Worm (Caenorhabditis elegans): Measurements from ENCODE around the gene sre-43.

sre-43 gene

ce11 chrII:13976161-13976560, 7.3 kb upstream of the sre-43 start, which contains the start of gene Y39G8B.2 (continued):
- TF ChIP-seq pat-9 (tag; optimal IDR thresholded peaks at IDR 0.05) (peak; percentile 8), che-1 (tag; optimal IDR thresholded peaks at IDR 0.05) (no peak), sox-4 (tag; optimal IDR thresholded peaks at IDR 0.05) (peak; percentile 30), K09A11.1 (tag; optimal IDR thresholded peaks at IDR 0.05; ENCODE audit: insufficient read depth) (peak; percentile 33), pros-1 (tag; optimal IDR thresholded peaks at IDR 0.05) (peak; percentile 36), syd-9 (tag; optimal IDR thresholded peaks at IDR 0.05) (peak; percentile 52), pag-3 (tag; optimal IDR thresholded peaks at IDR 0.05; ENCODE audit: borderline replicate concordance) (peak; percentile 12), sdc-2 (tag; optimal IDR thresholded peaks at IDR 0.05) (peak; percentile 9), K02D7.2 (tag; optimal IDR thresholded peaks at IDR 0.05) (no peak), nfya-1 (tag; optimal IDR thresholded peaks at IDR 0.05) (peak; percentile 81), ceh-30 (tag; optimal IDR thresholded peaks at IDR 0.05) (peak; percentile 1), ceh-14 (tag; optimal IDR thresholded peaks at IDR 0.05) (peak; percentile 55), tbx-2 (tag; optimal IDR thresholded peaks at IDR 0.05) (peak; percentile 69), ceh-6 (GFP tag; optimal IDR thresholded peaks at IDR 0.05) (peak; percentile 34), gmeb-2 (tag; optimal IDR thresholded peaks at IDR 0.05) (peak; percentile 20), ceh-2 (tag; optimal IDR thresholded peaks at IDR 0.05) (no peak)

- TF ChIP-seq dve-1 (tag; optimal IDR thresholded peaks at IDR 0.05), result peak; percentile 45
- TF ChIP-seq unc-86 (tag; optimal IDR thresholded peaks at IDR 0.05), result no peak
- TF ChIP-seq zip-5 (tag; optimal IDR thresholded peaks at IDR 0.05), result no peak
- TF ChIP-seq npax-4 (tag; optimal IDR thresholded peaks at IDR 0.05), result no peak
- no peak for TF ChIP-seq sox-4 (tag; optimal IDR thresholded peaks at IDR 0.05)
- TF ChIP-seq fkh-10 (GFP tag; optimal IDR thresholded peaks at IDR 0.05), result no peak
- TF ChIP-seq C08G9.2 (tag; optimal IDR thresholded peaks at IDR 0.05), result no peak
Observed at ce11 chrII:13974136-13974535, 5.3 kb upstream of the sre-43 start.

ce11 chrII:13973514-13973913, 4.6 kb upstream of the sre-43 start, which contains the start of gene Y39G8B.1:
TSS of gene Y39G8B.1 (minus strand) at chrII:13973812.
- TF ChIP-seq pat-9 (tag; optimal IDR thresholded peaks at IDR 0.05) (no peak), ceh-24 (tag; optimal IDR thresholded peaks at IDR 0.05) (no peak), C38D4.7 (GFP tag; optimal IDR thresholded peaks at IDR 0.05) (no peak), ceh-14 (tag; optimal IDR thresholded peaks at IDR 0.05) (no peak), hlh-6 (tag; optimal IDR thresholded peaks at IDR 0.05) (no peak), ets-4 (tag; optimal IDR thresholded peaks at IDR 0.05) (no peak), ceh-2 (tag; optimal IDR thresholded peaks at IDR 0.05) (no peak), eyg-1 (tag; optimal IDR thresholded peaks at IDR 0.05) (no peak), pax-1 (tag; optimal IDR thresholded peaks at IDR 0.05) (no peak), gmeb-2 (tag; optimal IDR thresholded peaks at IDR 0.05) (no peak), pag-3 (tag; optimal IDR thresholded peaks at IDR 0.05; ENCODE audit: borderline replicate concordance) (no peak), dve-1 (tag; optimal IDR thresholded peaks at IDR 0.05) (no peak), hlh-30 (tag; optimal IDR thresholded peaks at IDR 0.05; ENCODE audit: insufficient read depth) (no peak), ceh-6 (GFP tag; optimal IDR thresholded peaks at IDR 0.05) (no peak), pha-4 (tag; optimal IDR thresholded peaks at IDR 0.05) (no peak)

- no peak for TF ChIP-seq K02D7.2 (tag; optimal IDR thresholded peaks at IDR 0.05)
- TF ChIP-seq eyg-1 (tag; optimal IDR thresholded peaks at IDR 0.05), result no peak
- no peak for TF ChIP-seq ceh-24 (tag; optimal IDR thresholded peaks at IDR 0.05)
- no peak for TF ChIP-seq npax-4 (tag; optimal IDR thresholded peaks at IDR 0.05)
- TF ChIP-seq lim-6 (tag; optimal IDR thresholded peaks at IDR 0.05), result no peak
- TF ChIP-seq fax-1 (tag; optimal IDR thresholded peaks at IDR 0.05), result no peak
- TF ChIP-seq nhr-232 (tag; optimal IDR thresholded peaks at IDR 0.05), result no peak
Observed at ce11 chrII:13972199-13972598, 3.3 kb upstream of the sre-43 start.

ce11 chrII:13966242-13966641, 2.6 kb downstream of the sre-43 start, which contains the start of gene W07G1.7:
TSS of gene W07G1.7 (minus strand) at chrII:13966342.
- no peak for TF ChIP-seq hlh-8 (tag; optimal IDR thresholded peaks at IDR 0.05)
- TF ChIP-seq ceh-9 (tag; optimal IDR thresholded peaks at IDR 0.05), result no peak
- no peak for TF ChIP-seq ceh-6 (GFP tag; optimal IDR thresholded peaks at IDR 0.05)
- TF ChIP-seq sox-4 (tag; optimal IDR thresholded peaks at IDR 0.05), result no peak
- no peak for TF ChIP-seq ets-4 (tag; optimal IDR thresholded peaks at IDR 0.05)
- no peak for TF ChIP-seq tbx-7 (tag; optimal IDR thresholded peaks at IDR 0.05)
- TF ChIP-seq nfya-1 (tag; optimal IDR thresholded peaks at IDR 0.05), result no peak
- TF ChIP-seq ceh-34 (tag; optimal IDR thresholded peaks at IDR 0.05), result no peak
- TF ChIP-seq eyg-1 (tag; optimal IDR thresholded peaks at IDR 0.05), result no peak
- no peak for TF ChIP-seq fax-1 (tag; optimal IDR thresholded peaks at IDR 0.05)
- no peak for TF ChIP-seq rnt-1 (tag; optimal IDR thresholded peaks at IDR 0.05)
- TF ChIP-seq lim-6 (tag; optimal IDR thresholded peaks at IDR 0.05), result no peak
- TF ChIP-seq madf-2 (tag; optimal IDR thresholded peaks at IDR 0.05), result no peak
- TF ChIP-seq sox-2 (GFP tag; IDR thresholded peaks at IDR 0.05), result no peak
- no peak for TF ChIP-seq pag-3 (tag; optimal IDR thresholded peaks at IDR 0.05; ENCODE audit: borderline replicate concordance)
- no peak for TF ChIP-seq hlh-30 (tag; optimal IDR thresholded peaks at IDR 0.05; ENCODE audit: insufficient read depth)
- no peak for TF ChIP-seq ceh-2 (tag; optimal IDR thresholded peaks at IDR 0.05)
- no peak for TF ChIP-seq ceh-30 (tag; optimal IDR thresholded peaks at IDR 0.05)
- no peak for TF ChIP-seq nhr-11 (tag; optimal IDR thresholded peaks at IDR 0.05)
- TF ChIP-seq che-1 (tag; optimal IDR thresholded peaks at IDR 0.05), result no peak

Measured in whole organism, late embryonic.